Worm (Caenorhabditis elegans): ENCODE results near the gene srw-130.

srw-130 gene

ce11 chrV:3535260-3535659, 13.4 kb downstream of the srw-130 start, which contains the start of gene nhr-221:
nhr-221 (minus strand) TSS chrV:3535360.
- TF ChIP-seq lin-11 (tag; optimal IDR thresholded peaks at IDR 0.05) (no peak), ceh-18 (tag; optimal IDR thresholded peaks at IDR 0.05) (no peak), ama-1 (optimal IDR thresholded peaks at IDR 0.05) (no peak), tbx-2 (tag; optimal IDR thresholded peaks at IDR 0.05) (no peak), unc-86 (tag; optimal IDR thresholded peaks at IDR 0.05) (no peak), pros-1 (tag; optimal IDR thresholded peaks at IDR 0.05) (no peak), nhr-232 (tag; optimal IDR thresholded peaks at IDR 0.05) (no peak), dve-1 (tag; optimal IDR thresholded peaks at IDR 0.05) (no peak)

ce11 chrV:3530403-3530802, 18.3 kb downstream of the srw-130 start, which contains the start of gene srbc-66:
srbc-66 (plus strand) TSS chrV:3530703.
- TF ChIP-seq unc-86 (tag; optimal IDR thresholded peaks at IDR 0.05) (no peak), elt-4 (tag; optimal IDR thresholded peaks at IDR 0.05) (no peak)

ce11 chrV:3526882-3527281, 21.8 kb downstream of the srw-130 start, which contains the start of gene str-260:
str-260 (plus strand) TSS chrV:3527182.
- no peak for TF ChIP-seq unc-55 (GFP tag; optimal IDR thresholded peaks at IDR 0.05)
- no peak for TF ChIP-seq hlh-6 (tag; optimal IDR thresholded peaks at IDR 0.05)
- no peak for TF ChIP-seq hlh-15 (tag; optimal IDR thresholded peaks at IDR 0.05)
- TF ChIP-seq lin-11 (tag; optimal IDR thresholded peaks at IDR 0.05): no peak
- TF ChIP-seq ceh-48 (tag; optimal IDR thresholded peaks at IDR 0.05): no peak
- TF ChIP-seq zip-5 (tag; optimal IDR thresholded peaks at IDR 0.05): no peak
- no peak for TF ChIP-seq sdc-2 (tag; optimal IDR thresholded peaks at IDR 0.05)
- no peak for TF ChIP-seq mec-3 (tag; optimal IDR thresholded peaks at IDR 0.05; ENCODE audit: borderline replicate concordance)
- no peak for TF ChIP-seq tbx-2 (tag; optimal IDR thresholded peaks at IDR 0.05)
- no peak for TF ChIP-seq unc-86 (tag; optimal IDR thresholded peaks at IDR 0.05)
- TF ChIP-seq elt-4 (tag; optimal IDR thresholded peaks at IDR 0.05): no peak
- no peak for TF ChIP-seq ceh-9 (tag; optimal IDR thresholded peaks at IDR 0.05)
- TF ChIP-seq sox-4 (tag; optimal IDR thresholded peaks at IDR 0.05): no peak
- no peak for TF ChIP-seq ceh-31 (tag; optimal IDR thresholded peaks at IDR 0.05)
- TF ChIP-seq Y22D7AL.16 (tag; optimal IDR thresholded peaks at IDR 0.05): no peak

- TF ChIP-seq unc-3 (GFP tag; conservative IDR thresholded peaks at IDR 0.05) (no peak), unc-3 (tag; optimal IDR thresholded peaks at IDR 0.05) (no peak), madf-2 (tag; optimal IDR thresholded peaks at IDR 0.05) (no peak), ceh-6 (GFP tag; optimal IDR thresholded peaks at IDR 0.05) (no peak), elt-4 (tag; optimal IDR thresholded peaks at IDR 0.05) (no peak), hlh-13 (GFP tag; optimal IDR thresholded peaks at IDR 0.05) (no peak), T23F11.4 (GFP tag; optimal IDR thresholded peaks at IDR 0.05) (no peak), nfya-1 (tag; optimal IDR thresholded peaks at IDR 0.05) (no peak), sdc-2 (tag; optimal IDR thresholded peaks at IDR 0.05) (no peak), hlh-30 (tag; optimal IDR thresholded peaks at IDR 0.05; ENCODE audit: insufficient read depth) (no peak), dve-1 (tag; optimal IDR thresholded peaks at IDR 0.05) (no peak), ztf-16 (tag; optimal IDR thresholded peaks at IDR 0.05) (no peak), pat-9 (tag; optimal IDR thresholded peaks at IDR 0.05) (no peak), ceh-22 (tag; optimal IDR thresholded peaks at IDR 0.05) (no peak), pha-4 (tag; optimal IDR thresholded peaks at IDR 0.05) (no peak), syd-9 (tag; optimal IDR thresholded peaks at IDR 0.05) (no peak), ama-1 (optimal IDR thresholded peaks at IDR 0.05) (no peak)
Measured at ce11 chrV:3524970-3525369, 23.7 kb downstream of the srw-130 start, which contains the start of gene T24A6.7. T24A6.7 (plus strand) TSS chrV:3525270.

- TF ChIP-seq eyg-1 (tag; optimal IDR thresholded peaks at IDR 0.05): no peak
- no peak for TF ChIP-seq hlh-8 (tag; optimal IDR thresholded peaks at IDR 0.05)
- no peak for TF ChIP-seq sdc-2 (tag; optimal IDR thresholded peaks at IDR 0.05)
- no peak for TF ChIP-seq ceh-6 (GFP tag; optimal IDR thresholded peaks at IDR 0.05)
- TF ChIP-seq ref-2 (tag; optimal IDR thresholded peaks at IDR 0.05): no peak
- TF ChIP-seq pros-1 (tag; optimal IDR thresholded peaks at IDR 0.05): no peak
- TF ChIP-seq gmeb-2 (tag; optimal IDR thresholded peaks at IDR 0.05): no peak
- TF ChIP-seq fkh-10 (GFP tag; optimal IDR thresholded peaks at IDR 0.05): no peak
- TF ChIP-seq zip-5 (tag; optimal IDR thresholded peaks at IDR 0.05): no peak
- TF ChIP-seq K02D7.2 (tag; optimal IDR thresholded peaks at IDR 0.05): no peak
Measured at ce11 chrV:3523262-3523661, 25.4 kb downstream of the srw-130 start, which contains the start of gene irg-1. irg-1 (plus strand) TSS chrV:3523587.
